Worm (Caenorhabditis elegans): ENCODE results near the gene F01D5.10.

F01D5.10 gene

ce11 chrII:14040204-14040842, 19.2 kb upstream of the F01D5.10 start (continued):
- TF ChIP-seq daf-16 (GFP tag; optimal IDR thresholded peaks at IDR 0.05) (peak; percentile 78 to 92), daf-16 (tag; optimal IDR thresholded peaks at IDR 0.05) (peak; percentile 70), nhr-48 (tag; optimal IDR thresholded peaks at IDR 0.05) (peak; percentile 95), nhr-25 (tag; optimal IDR thresholded peaks at IDR 0.05; ENCODE audit: borderline replicate concordance, insufficient read depth) (peak; percentile 72), ceh-32 (tag; optimal IDR thresholded peaks at IDR 0.05; ENCODE audit: poor library complexity) (peak; percentile 61), rbr-2 (tag; optimal IDR thresholded peaks at IDR 0.05) (peak; percentile 95), skn-1 (tag; optimal IDR thresholded peaks at IDR 0.05) (no peak), lim-7 (GFP tag; IDR thresholded peaks at IDR 0.05) (no peak), dpl-1 (GFP tag; optimal IDR thresholded peaks at IDR 0.05) (peak; percentile 70), cey-2 (tag; optimal IDR thresholded peaks at IDR 0.05; ENCODE audit: borderline replicate concordance, insufficient read depth) (peak; percentile 40), ceh-82 (tag; optimal IDR thresholded peaks at IDR 0.05) (no peak), mdt-29 (GFP tag; IDR thresholded peaks at IDR 0.05) (peak; percentile 70; the same call in 1 of the 2 replicates), fos-1 (tag; optimal IDR thresholded peaks at IDR 0.05) (peak; percentile 65), F49E8.2 (tag; optimal IDR thresholded peaks at IDR 0.05; ENCODE audit: borderline replicate concordance) (no peak), dmd-8 (GFP tag; IDR thresholded peaks at IDR 0.05) (peak; percentile 66; the same call in 1 of the 2 replicates), F26F4.8 (GFP tag; conservative IDR thresholded peaks at IDR 0.05) (0 out of 2 replicates have a peak, but pooled peaks have one; percentile 47), aly-2 (tag; optimal IDR thresholded peaks at IDR 0.05) (no peak), nhr-6 (tag; optimal IDR thresholded peaks at IDR 0.05) (no peak), mdl-1 (tag; optimal IDR thresholded peaks at IDR 0.05) (peak; percentile 96 to 99), nhr-10 (tag; optimal IDR thresholded peaks at IDR 0.05) (peak; percentile 69), spr-3 (GFP tag; optimal IDR thresholded peaks at IDR 0.05) (peak; percentile 54), unc-39 (tag; optimal IDR thresholded peaks at IDR 0.05) (no peak), mep-1 (tag; optimal IDR thresholded peaks at IDR 0.05) (peak; percentile 96), nhr-77 (tag; optimal IDR thresholded peaks at IDR 0.05) (peak; percentile 99), R02D3.7 (tag; optimal IDR thresholded peaks at IDR 0.05) (no peak), ZK337.2 (GFP tag; IDR thresholded peaks at IDR 0.05) (no peak), zag-1 (tag; optimal IDR thresholded peaks at IDR 0.05) (peak; percentile 84), attf-4 (tag; optimal IDR thresholded peaks at IDR 0.05) (no peak), hif-1 (tag; optimal IDR thresholded peaks at IDR 0.05) (peak; percentile 79 to 96), hlh-30 (tag; optimal IDR thresholded peaks at IDR 0.05; ENCODE audit: insufficient read depth) (peak; percentile 97), lsy-2 (tag; optimal IDR thresholded peaks at IDR 0.05) (peak; percentile 88), daf-12 (tag; optimal IDR thresholded peaks at IDR 0.05) (no peak)

DNA sequence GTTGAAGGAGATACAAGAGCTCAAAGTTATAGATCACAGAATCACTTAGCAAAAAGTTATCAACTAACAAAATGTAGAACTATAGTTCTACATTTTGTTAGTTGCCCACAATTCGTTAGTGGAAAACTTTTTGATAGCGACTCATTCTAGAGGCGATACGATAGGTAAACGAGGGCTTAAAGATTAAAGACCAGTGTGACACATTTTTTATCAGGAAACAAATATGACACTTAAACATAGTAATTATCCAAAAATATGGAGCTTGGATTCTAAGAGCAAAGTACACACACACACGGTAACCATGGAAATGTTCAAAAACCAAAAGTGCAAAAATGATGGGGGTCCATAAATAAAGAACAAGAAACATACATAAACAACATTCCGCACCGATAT, 18.7 kb upstream of the F01D5.10 start:
- TF ChIP-seq zfp-2 (tag; optimal IDR thresholded peaks at IDR 0.05) (no peak), skn-1 (tag; optimal IDR thresholded peaks at IDR 0.05) (no peak), ceh-44 (GFP tag; IDR thresholded peaks at IDR 0.05) (no peak), dmd-8 (GFP tag; IDR thresholded peaks at IDR 0.05) (no peak), nhr-77 (tag; optimal IDR thresholded peaks at IDR 0.05) (no peak), F44E2.7 (GFP tag; IDR thresholded peaks at IDR 0.05) (no peak), nhr-10 (tag; optimal IDR thresholded peaks at IDR 0.05) (no peak), spr-3 (GFP tag; optimal IDR thresholded peaks at IDR 0.05) (no peak), daf-16 (GFP tag; optimal IDR thresholded peaks at IDR 0.05) (no peak), daf-16 (tag; optimal IDR thresholded peaks at IDR 0.05) (peak; percentile 54), ctbp-1 (GFP tag; IDR thresholded peaks at IDR 0.05) (no peak), nhr-6 (tag; optimal IDR thresholded peaks at IDR 0.05) (peak; percentile 19), mdt-29 (GFP tag; IDR thresholded peaks at IDR 0.05) (no peak), aha-1 (tag) (peak; percentile 73), duxl-1 (tag; optimal IDR thresholded peaks at IDR 0.05; ENCODE audit: poor library complexity) (no peak), F26F4.8 (GFP tag; conservative IDR thresholded peaks at IDR 0.05) (no peak), mxl-3 (GFP tag; optimal IDR thresholded peaks at IDR 0.05) (no peak), ztf-11 (tag; optimal IDR thresholded peaks at IDR 0.05) (no peak), set-16 (GFP tag; IDR thresholded peaks at IDR 0.05) (no peak), nhr-25 (tag; optimal IDR thresholded peaks at IDR 0.05; ENCODE audit: borderline replicate concordance, insufficient read depth) (no peak), Y48G9A.11 (GFP tag; IDR thresholded peaks at IDR 0.05) (no peak), Y5F2A.4 (GFP tag; optimal IDR thresholded peaks at IDR 0.05) (no peak)
